Fruit fly (Drosophila melanogaster) Kc167 (cell line): ENCODE results near the gene CG32277.

Experiments
- Myc ChIP-seq: fragments of >200 bp; optimal IDR thresholded peaks from 2 replicates; lab custom pipeline; 2017; ENCODE audit warnings: missing external identifiers
- Sin3A ChIP-seq: fragments of >200 bp; optimal IDR thresholded peaks from 2 replicates; lab custom pipeline; 2018; ENCODE audit warnings: missing external identifiers
- insv ChIP-seq: fragments of >200 bp; optimal IDR thresholded peaks from 3 replicates; lab custom pipeline; 2018; ENCODE audit warnings: missing external identifiers
- psq ChIP-seq: fragments of >200 bp; optimal IDR thresholded peaks from 2 replicates; lab custom pipeline; 2017; ENCODE audit warnings: missing external identifiers
- ttk ChIP-seq: sonication (Bioruptor generic); optimal IDR thresholded peaks from 2 replicates; lab custom pipeline; 2017; ENCODE audit warnings: missing external identifiers

- TF ChIP-seq insv (lab: Kevin White, UChicago) (no peak), Myc (no peak), psq (no peak), Sin3A (no peak), ttk (no peak)
Measured at dm6 chr3L:3250922-3251658, 45.8 kb upstream of the CG32277 start.
